Fruit fly (Drosophila melanogaster): ENCODE results near the gene Rint1.
A peak's percentile ranks its signal among the peaks of the same experiment; 100 is the strongest.

The Rint1 gene

dm6 chr3L:7356386-7357117, 33.1 kb downstream of the Rint1 start, which contains the start of gene CTCF (continued):
- peak; percentile 66 for TF ChIP-seq NFAT (GFP tag; IDR thresholded peaks at IDR 0.05)
- TF ChIP-seq Sry-β (GFP tag; optimal IDR thresholded peaks at IDR 0.05): peak; percentile 30
- TF ChIP-seq CG10209 (GFP tag; optimal IDR thresholded peaks at IDR 0.05): peak; percentile 33
- TF ChIP-seq H15 (GFP tag; IDR thresholded peaks at IDR 0.05): peak; percentile 41; the same call in 1 of the 3 replicates
- TF ChIP-seq CG9609 (GFP tag; optimal IDR thresholded peaks at IDR 0.05): peak; percentile 40
- peak; percentile 43 for TF ChIP-seq CG9932 (GFP tag; IDR thresholded peaks at IDR 0.05)
- peak; percentile 35 for TF ChIP-seq twi (tag; optimal IDR thresholded peaks at IDR 0.05)
- TF ChIP-seq Hsf (GFP tag; optimal IDR thresholded peaks at IDR 0.05): peak; percentile 62
- no peak for TF ChIP-seq Atf6 (GFP tag; IDR thresholded peaks at IDR 0.05)
- TF ChIP-seq fru (optimal IDR thresholded peaks at IDR 0.05): no peak
- TF ChIP-seq dysf (GFP tag; IDR thresholded peaks at IDR 0.05): peak; percentile 67; the same call in 2 of the 3 replicates
- no peak for TF ChIP-seq CG1529 (GFP tag; optimal IDR thresholded peaks at IDR 0.05)
- peak; percentile 41 for TF ChIP-seq CG8944 (GFP tag; optimal IDR thresholded peaks at IDR 0.05)
- TF ChIP-seq ssp (GFP tag; IDR thresholded peaks at IDR 0.05): peak; percentile 49; the same call in 1 of the 2 replicates
- TF ChIP-seq CG9727 (GFP tag; optimal IDR thresholded peaks at IDR 0.05): peak; percentile 55
- TF ChIP-seq Gug (GFP tag; IDR thresholded peaks at IDR 0.05): peak; percentile 6; the same call in 1 of the 4 replicates
- TF ChIP-seq CG8388 (GFP tag; optimal IDR thresholded peaks at IDR 0.05): no peak
- peak; percentile 65; the same call in 2 of the 3 replicates for TF ChIP-seq hb (GFP tag; IDR thresholded peaks at IDR 0.05; ENCODE audit: partially characterized antibody)
- TF ChIP-seq vvl (GFP tag; IDR thresholded peaks at IDR 0.05): peak; percentile 24; the same call in 1 of the 2 replicates
- TF ChIP-seq unc-4 (GFP tag; IDR thresholded peaks at IDR 0.05; ENCODE audit: partially characterized antibody): peak; percentile 88
- TF ChIP-seq CG31224 (GFP tag; IDR thresholded peaks at IDR 0.05): no peak
- TF ChIP-seq CG2712 (tag; optimal IDR thresholded peaks at IDR 0.05): peak; percentile 64
- peak; percentile 29 for TF ChIP-seq CG4854 (GFP tag; optimal IDR thresholded peaks at IDR 0.05)
- TF ChIP-seq pnt (GFP tag; optimal IDR thresholded peaks at IDR 0.05): peak; percentile 41
- TF ChIP-seq bsh (GFP tag; optimal IDR thresholded peaks at IDR 0.05): peak in 1 of 2 experiments; percentile 34
- TF ChIP-seq CG6272 (GFP tag; IDR thresholded peaks at IDR 0.05): no peak
- peak; percentile 37 for TF ChIP-seq CG13296 (GFP tag; optimal IDR thresholded peaks at IDR 0.05)
- peak; percentile 24 for TF ChIP-seq CG30431 (GFP tag; optimal IDR thresholded peaks at IDR 0.05)
- no peak for TF ChIP-seq p53 (GFP tag; optimal IDR thresholded peaks at IDR 0.05)
- TF ChIP-seq CG12236 (GFP tag; optimal IDR thresholded peaks at IDR 0.05): no peak
- no peak for TF ChIP-seq TFAM (GFP tag; optimal IDR thresholded peaks at IDR 0.05)
- peak; percentile 57 for TF ChIP-seq Xbp1 (GFP tag; optimal IDR thresholded peaks at IDR 0.05)
- TF ChIP-seq pros (GFP tag; optimal IDR thresholded peaks at IDR 0.05): peak; percentile 12
- TF ChIP-seq zf30C (GFP tag; optimal IDR thresholded peaks at IDR 0.05): no peak
- TF ChIP-seq CG3163 (GFP tag; optimal IDR thresholded peaks at IDR 0.05): no peak
- peak; percentile 73 for TF ChIP-seq CG2116 (GFP tag; optimal IDR thresholded peaks at IDR 0.05)
- TF ChIP-seq crp (GFP tag; optimal IDR thresholded peaks at IDR 0.05): peak in 1 of 2 experiments; percentile 72
- TF ChIP-seq Hand (GFP tag; optimal IDR thresholded peaks at IDR 0.05): no peak
- no peak for TF ChIP-seq D19B (GFP tag; optimal IDR thresholded peaks at IDR 0.05)
- TF ChIP-seq CG1233 (GFP tag; optimal IDR thresholded peaks at IDR 0.05): peak; percentile 38
- TF ChIP-seq lab (GFP tag; optimal IDR thresholded peaks at IDR 0.05): peak; percentile 9
- TF ChIP-seq nom (GFP tag; optimal IDR thresholded peaks at IDR 0.05): no peak
- TF ChIP-seq CG2202 (tag; optimal IDR thresholded peaks at IDR 0.05): no peak
- TF ChIP-seq D (optimal IDR thresholded peaks at IDR 0.05): peak; percentile 58
- TF ChIP-seq D (GFP tag; optimal IDR thresholded peaks at IDR 0.05): peak; percentile 1
- peak; percentile 61 for TF ChIP-seq CoRest (tag; optimal IDR thresholded peaks at IDR 0.05)
- TF ChIP-seq CG6654 (GFP tag; optimal IDR thresholded peaks at IDR 0.05): peak; percentile 29
- peak; percentile 47 for TF ChIP-seq dm (GFP tag; optimal IDR thresholded peaks at IDR 0.05)
- TF ChIP-seq Dref (GFP tag; IDR thresholded peaks at IDR 0.05): peak; percentile 76

Data from whole organism, embryonic.